Worm (Caenorhabditis elegans) whole organism, mixed stage, embryonic: ENCODE results near the gene C18D11.6.

Source experiments
- ceh-83 ChIP-seq: fragments of 200-800 bp; sonication (Bioruptor generic); optimal IDR thresholded peaks from 2 replicates; lab custom pipeline; 2018; ENCODE audit warnings: mild to moderate bottlenecking, missing genetic modification characterization, missing compliant biosample characterization
- elt-1 ChIP-seq: sonication (generic microtip); optimal IDR thresholded peaks from 2 replicates; lab custom pipeline; 2017; ENCODE audit warnings: missing genetic modification characterization, mild to moderate bottlenecking, missing compliant biosample characterization, antibody characterized with exemption, moderate library complexity, borderline replicate concordance; ENCODE audit not compliant: insufficient read depth
- nhr-237 ChIP-seq: fragments of 150-350 bp; optimal IDR thresholded peaks from 2 replicates; lab custom pipeline; 2014; ENCODE audit warnings: missing biosample characterization, missing genetic modification characterization

- TF ChIP-seq elt-1 (tag; lab: Kevin White, UChicago) = no peak
- no peak for TF ChIP-seq nhr-237 (tag; lab: Kevin White, UChicago)
- no peak for TF ChIP-seq ceh-83
Measured at ce11 chrIII:11836734-11837133, 26.4 kb downstream of the C18D11.6 start.
